Worm (Caenorhabditis elegans): ENCODE results near the gene gst-28.

The gst-28 gene

DNA sequence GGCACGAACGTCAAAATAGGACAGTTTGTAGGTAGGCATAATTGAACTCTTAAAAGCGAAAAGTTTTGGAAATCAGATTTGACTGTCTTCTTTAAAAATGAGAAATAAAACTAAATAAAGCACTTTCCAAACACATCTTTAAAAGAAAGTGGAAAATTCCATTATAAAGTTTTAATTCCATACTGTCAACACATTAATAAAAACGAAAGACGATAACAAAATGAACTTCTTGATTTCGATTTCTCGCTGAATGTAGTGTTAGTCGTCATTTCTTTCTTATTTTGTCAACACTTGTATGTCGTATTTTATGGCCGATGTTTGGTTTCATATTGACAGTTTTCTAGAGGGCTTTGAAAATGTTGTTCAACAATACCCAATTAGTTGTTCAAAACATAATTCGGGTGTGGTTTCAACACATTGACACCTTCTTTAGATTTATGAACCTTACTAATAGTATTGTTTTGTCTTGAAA is 2.5 kb upstream of the gst-28 start, which contains the start of gene gst-29:
TSS of gene gst-29 (minus strand) at position 51 of the 472 bp plus-strand sequence.
- TF ChIP-seq hmg-4 (GFP tag; optimal IDR thresholded peaks at IDR 0.05) (no peak), aly-1 (tag; optimal IDR thresholded peaks at IDR 0.05) (no peak), ceh-36 (tag; optimal IDR thresholded peaks at IDR 0.05) (no peak), tbx-37 (GFP tag; conservative IDR thresholded peaks at IDR 0.05) (no peak), ceh-13 (GFP tag; optimal IDR thresholded peaks at IDR 0.05) (no peak), sea-1 (GFP tag; conservative IDR thresholded peaks at IDR 0.05) (no peak), tra-4 (tag; optimal IDR thresholded peaks at IDR 0.05) (no peak), ets-7 (tag; optimal IDR thresholded peaks at IDR 0.05) (no peak), hmbx-1 (tag; optimal IDR thresholded peaks at IDR 0.05) (no peak)

DNA sequence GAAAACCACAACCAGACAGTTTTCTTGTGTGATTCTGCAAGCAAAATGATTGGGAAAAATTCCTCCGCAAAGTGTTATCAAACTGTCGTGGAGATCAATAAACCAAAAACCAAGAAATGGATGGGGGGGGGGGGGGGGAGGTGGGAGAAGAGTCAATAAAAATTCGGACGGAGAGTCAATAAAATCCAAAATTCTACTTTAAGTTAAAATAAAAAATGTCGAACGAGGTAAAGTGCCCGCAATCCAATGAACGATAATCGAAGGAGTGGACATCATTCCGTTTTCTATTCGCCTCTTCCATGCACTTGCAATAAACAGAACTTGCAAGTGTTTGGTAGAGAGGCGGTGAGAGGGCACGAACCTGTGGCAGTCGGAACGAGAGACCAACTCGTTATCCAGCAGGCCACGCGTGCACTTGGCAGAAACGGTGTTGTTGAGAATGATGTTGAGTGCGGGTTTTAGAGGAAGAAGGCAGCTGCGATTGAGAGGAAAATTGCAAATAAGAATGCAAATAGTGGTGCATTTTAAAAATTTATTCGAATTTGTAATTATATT is 1.6 kb downstream of the gst-28 start, which contains the start of gene gst-27:
TSS of gene gst-27 (minus strand) at position 51 of the 555 bp plus-strand sequence.
- peak; percentile 86 for TF ChIP-seq tbx-11 (GFP tag; IDR thresholded peaks at IDR 0.05)
- TF ChIP-seq aly-1 (tag; optimal IDR thresholded peaks at IDR 0.05), result peak; percentile 82
- peak; percentile 92 for TF ChIP-seq F13C5.2 (tag; optimal IDR thresholded peaks at IDR 0.05)
- TF ChIP-seq hnd-1 (tag; optimal IDR thresholded peaks at IDR 0.05), result peak; percentile 79
- peak; percentile 91 for TF ChIP-seq scrt-1 (GFP tag; IDR thresholded peaks at IDR 0.05)
- peak; percentile 33 for TF ChIP-seq tra-4 (tag; optimal IDR thresholded peaks at IDR 0.05)
- TF ChIP-seq sea-1 (GFP tag; conservative IDR thresholded peaks at IDR 0.05), result peak; percentile 86
- peak; percentile 90 for TF ChIP-seq flt-1 (GFP tag; IDR thresholded peaks at IDR 0.05)
- TF ChIP-seq ets-7 (tag; optimal IDR thresholded peaks at IDR 0.05), result peak; percentile 65
- peak; percentile 92 for TF ChIP-seq hmg-4 (GFP tag; optimal IDR thresholded peaks at IDR 0.05)
- peak; percentile 81 for TF ChIP-seq ceh-36 (tag; optimal IDR thresholded peaks at IDR 0.05)
- peak; percentile 88 for TF ChIP-seq pes-1 (GFP tag; IDR thresholded peaks at IDR 0.05)
- TF ChIP-seq ceh-13 (GFP tag; optimal IDR thresholded peaks at IDR 0.05), result peak; percentile 75
- TF ChIP-seq B0310.2 (tag; optimal IDR thresholded peaks at IDR 0.05), result peak; percentile 76
- peak; percentile 75 for TF ChIP-seq tbx-37 (GFP tag; conservative IDR thresholded peaks at IDR 0.05)
- TF ChIP-seq hmbx-1 (tag; optimal IDR thresholded peaks at IDR 0.05), result peak; percentile 43
- TF ChIP-seq ama-1 (optimal IDR thresholded peaks at IDR 0.05), result no peak

DNA sequence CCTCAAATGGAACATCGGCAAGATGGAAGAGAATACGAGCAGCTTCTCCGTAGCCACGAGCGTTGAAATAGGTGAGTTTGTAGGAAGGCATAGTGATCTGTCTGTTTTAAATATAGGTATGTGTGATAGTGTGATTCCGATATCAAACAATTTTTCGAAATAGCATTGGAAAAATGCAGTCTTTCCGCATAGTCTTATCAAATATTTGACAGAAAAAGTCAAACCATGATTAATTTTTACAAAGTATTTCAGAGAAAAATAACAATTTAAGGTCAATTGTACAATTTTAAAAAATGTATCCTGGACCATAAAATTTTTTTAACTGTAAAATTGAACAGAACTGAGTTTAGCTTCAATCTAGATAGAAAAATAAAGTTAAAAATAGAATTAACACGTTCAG is 2.9 kb downstream of the gst-28 start, which contains the start of gene gst-26:
TSS of gene gst-26 (minus strand) at position 101 of the 400 bp plus-strand sequence.
- TF ChIP-seq ets-7 (tag; optimal IDR thresholded peaks at IDR 0.05) (no peak), hnd-1 (tag; optimal IDR thresholded peaks at IDR 0.05) (no peak), B0310.2 (tag; optimal IDR thresholded peaks at IDR 0.05) (no peak), ceh-36 (tag; optimal IDR thresholded peaks at IDR 0.05) (no peak), tbx-11 (GFP tag; IDR thresholded peaks at IDR 0.05) (no peak), hmg-4 (GFP tag; optimal IDR thresholded peaks at IDR 0.05) (no peak), sea-1 (GFP tag; conservative IDR thresholded peaks at IDR 0.05) (no peak), ceh-13 (GFP tag; optimal IDR thresholded peaks at IDR 0.05) (no peak), F13C5.2 (tag; optimal IDR thresholded peaks at IDR 0.05) (no peak), tra-4 (tag; optimal IDR thresholded peaks at IDR 0.05) (no peak), aly-1 (tag; optimal IDR thresholded peaks at IDR 0.05) (no peak), flt-1 (GFP tag; IDR thresholded peaks at IDR 0.05) (no peak), tbx-37 (GFP tag; conservative IDR thresholded peaks at IDR 0.05) (no peak), pes-1 (GFP tag; IDR thresholded peaks at IDR 0.05) (no peak), scrt-1 (GFP tag; IDR thresholded peaks at IDR 0.05) (no peak), hmbx-1 (tag; optimal IDR thresholded peaks at IDR 0.05) (no peak)

DNA sequence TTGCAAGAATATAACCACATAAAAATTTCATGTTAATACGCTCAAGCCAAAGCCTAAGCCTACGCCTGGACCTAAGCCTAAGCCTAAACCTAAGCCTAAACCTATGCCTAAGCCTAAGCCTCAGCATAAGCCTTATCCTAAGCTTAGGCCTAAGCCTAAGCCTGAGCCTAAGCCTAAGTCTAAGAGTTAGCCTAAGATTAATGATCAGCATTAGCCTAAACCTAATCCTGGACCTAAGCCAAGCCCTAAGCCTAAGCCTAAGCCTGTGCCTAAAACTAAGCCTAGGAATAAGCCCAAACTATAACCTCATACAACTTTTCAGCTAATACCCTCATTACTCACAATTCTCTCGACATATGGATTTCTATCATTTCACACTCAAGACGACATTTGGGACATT is 9.0 kb downstream of the gst-28 start:
- TF ChIP-seq ceh-36 (tag; optimal IDR thresholded peaks at IDR 0.05), result peak; percentile 82
- TF ChIP-seq scrt-1 (GFP tag; IDR thresholded peaks at IDR 0.05), result no peak
- no peak for TF ChIP-seq ama-1 (optimal IDR thresholded peaks at IDR 0.05)

DNA sequence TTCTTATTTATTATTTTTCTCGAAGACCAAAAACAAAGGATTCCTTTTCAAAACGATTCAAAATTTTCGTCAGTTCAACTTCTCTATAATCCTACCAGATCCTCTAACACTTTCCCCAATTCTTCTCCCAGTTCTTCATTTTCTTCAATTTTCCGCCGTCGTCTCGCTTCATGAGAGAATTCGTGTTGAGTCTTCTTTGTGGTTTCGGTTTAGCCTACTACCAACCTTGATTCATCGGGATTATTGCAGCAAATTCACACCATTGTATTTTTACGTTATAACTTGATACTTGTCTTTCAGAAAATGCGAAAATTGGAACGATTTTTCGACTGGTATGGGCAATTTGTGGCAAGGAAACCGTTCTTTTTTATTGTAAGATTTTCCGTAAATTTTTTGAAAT is 9.5 kb downstream of the gst-28 start, which contains the start of gene ptr-20:
TSS of gene ptr-20 (plus strand) at position 301 of the 400 bp plus-strand sequence.
- TF ChIP-seq hnd-1 (tag; optimal IDR thresholded peaks at IDR 0.05), result no peak
- TF ChIP-seq hmg-4 (GFP tag; optimal IDR thresholded peaks at IDR 0.05), result no peak
- no peak for TF ChIP-seq F13C5.2 (tag; optimal IDR thresholded peaks at IDR 0.05)

DNA sequence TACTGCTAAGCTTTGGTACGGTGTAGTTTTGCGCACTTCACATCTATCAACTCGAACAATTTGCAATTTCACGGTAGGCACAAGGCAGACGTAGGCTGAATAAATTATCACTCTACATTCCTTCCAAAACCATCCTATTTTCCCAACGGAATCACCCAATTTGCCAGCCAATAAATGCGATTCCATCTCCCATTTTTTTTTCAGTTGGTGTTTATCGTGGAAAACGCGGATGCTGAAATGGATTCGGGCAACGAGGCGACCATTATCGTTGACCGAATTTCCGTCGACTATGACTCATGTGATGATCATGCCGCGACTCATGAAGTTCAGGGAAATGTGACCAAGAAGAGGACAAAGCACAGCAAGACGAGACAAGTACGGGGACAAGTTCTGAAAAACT is 18.9 kb downstream of the gst-28 start:
- no peak for TF ChIP-seq aly-1 (tag; optimal IDR thresholded peaks at IDR 0.05)

DNA sequence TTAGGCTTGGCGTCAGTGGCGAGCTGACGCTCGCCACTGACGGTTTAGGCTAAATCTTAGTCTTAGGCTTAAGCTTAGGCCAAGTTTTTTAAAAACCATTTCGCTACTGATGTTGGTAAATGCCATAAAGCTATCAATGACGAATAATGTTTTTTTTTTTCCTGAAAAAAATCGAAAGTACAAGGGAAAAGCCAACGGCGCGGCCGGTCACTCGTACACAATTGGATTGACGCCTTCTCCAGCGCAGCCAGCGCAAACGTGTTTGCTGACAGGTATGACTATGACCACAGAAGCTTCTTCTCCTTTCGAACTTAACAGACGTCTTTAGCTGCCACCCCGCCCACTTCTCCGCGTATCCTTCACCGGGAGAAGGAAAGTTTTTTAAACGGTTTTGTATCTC is 21.8 kb downstream of the gst-28 start, which contains the start of gene Y53F4B.27:
TSS of gene Y53F4B.27 (plus strand) at position 301 of the 400 bp plus-strand sequence.
- TF ChIP-seq F13C5.2 (tag; optimal IDR thresholded peaks at IDR 0.05), result no peak
- no peak for TF ChIP-seq scrt-1 (GFP tag; IDR thresholded peaks at IDR 0.05)
- no peak for TF ChIP-seq hmg-4 (GFP tag; optimal IDR thresholded peaks at IDR 0.05)
- no peak for TF ChIP-seq tbx-37 (GFP tag; conservative IDR thresholded peaks at IDR 0.05)
- TF ChIP-seq hmbx-1 (tag; optimal IDR thresholded peaks at IDR 0.05), result no peak
- no peak for TF ChIP-seq sea-1 (GFP tag; conservative IDR thresholded peaks at IDR 0.05)
- TF ChIP-seq aly-1 (tag; optimal IDR thresholded peaks at IDR 0.05), result no peak
- no peak for TF ChIP-seq ets-7 (tag; optimal IDR thresholded peaks at IDR 0.05)

DNA sequence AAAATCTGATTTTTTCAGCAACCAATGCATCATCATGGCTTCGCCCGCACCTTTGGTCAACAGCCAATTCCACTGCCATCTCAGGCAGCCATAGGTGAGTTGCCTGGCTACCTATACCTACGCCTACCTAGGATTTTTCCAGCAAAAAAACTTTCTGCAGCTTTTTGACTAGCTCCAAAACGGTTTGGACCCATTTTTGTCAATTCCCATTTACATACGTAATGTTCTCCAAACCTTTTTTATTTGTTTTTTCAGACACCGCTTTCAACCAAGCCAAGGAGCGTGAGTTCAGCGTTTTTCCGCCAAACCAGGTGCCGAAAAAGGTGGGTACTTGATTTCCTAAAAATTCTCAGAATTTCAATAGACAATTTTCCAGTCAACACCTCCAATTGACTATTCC is 23.6 kb downstream of the gst-28 start:
- TF ChIP-seq hnd-1 (tag; optimal IDR thresholded peaks at IDR 0.05), result no peak
- no peak for TF ChIP-seq ets-7 (tag; optimal IDR thresholded peaks at IDR 0.05)
- no peak for TF ChIP-seq tbx-11 (GFP tag; IDR thresholded peaks at IDR 0.05)
- no peak for TF ChIP-seq ceh-13 (GFP tag; optimal IDR thresholded peaks at IDR 0.05)
- TF ChIP-seq tbx-37 (GFP tag; conservative IDR thresholded peaks at IDR 0.05), result no peak
- TF ChIP-seq flt-1 (GFP tag; IDR thresholded peaks at IDR 0.05), result no peak
- no peak for TF ChIP-seq B0310.2 (tag; optimal IDR thresholded peaks at IDR 0.05)
- TF ChIP-seq sea-1 (GFP tag; conservative IDR thresholded peaks at IDR 0.05), result no peak

Data from whole organism, early embryonic.